Worm (Caenorhabditis elegans) whole organism, L4 larva: Measurements from ENCODE around the gene hlh-12.

Experiments
- D1046.2 ChIP-seq: fragments of 200-800 bp; sonication (Bioruptor generic); IDR thresholded peaks from 2 replicates; pipeline ENCODE4 v1.3.6; 2022; ENCODE audit warnings: missing genetic modification characterization, missing compliant biosample characterization
- F10B5.3 ChIP-seq: sonication (generic microtip); optimal IDR thresholded peaks from 2 replicates; lab custom pipeline; 2016; ENCODE audit warnings: mild to moderate bottlenecking, missing genetic modification characterization, missing compliant biosample characterization
- F26F4.8 ChIP-seq: fragments of 200-800 bp; sonication (Bioruptor generic); conservative IDR thresholded peaks from 2 replicates; pipeline ENCODE4 v1.3.6; 2022; ENCODE audit warnings: missing genetic modification characterization, missing compliant biosample characterization
- F37D6.2 ChIP-seq: sonication (generic microtip); optimal IDR thresholded peaks from 2 replicates; lab custom pipeline; 2016; ENCODE audit warnings: mild to moderate bottlenecking, missing genetic modification characterization, missing compliant biosample characterization
- F44E2.7 ChIP-seq: fragments of 200-800 bp; sonication (Bioruptor generic); IDR thresholded peaks from 2 replicates; pipeline ENCODE4 v2.1.2; 2022; ENCODE audit warnings: missing genetic modification characterization, missing compliant biosample characterization
- T20F7.1 ChIP-seq: fragments of 200-800 bp; sonication (Bioruptor generic); optimal IDR thresholded peaks from 2 replicates; lab custom pipeline; 2018; ENCODE audit warnings: mild to moderate bottlenecking, missing genetic modification characterization, missing compliant biosample characterization
- T26A8.4 ChIP-seq: fragments of 200-800 bp; sonication (Bioruptor generic); IDR thresholded peaks from 2 replicates; pipeline ENCODE4 v1.3.6; 2022; ENCODE audit warnings: missing genetic modification characterization, missing compliant biosample characterization
- Y105C5A.15 ChIP-seq: fragments of 200-800 bp; sonication (Bioruptor generic); IDR thresholded peaks from 2 replicates; pipeline ENCODE4 v1.3.6; 2022; ENCODE audit warnings: missing genetic modification characterization, missing compliant biosample characterization
- Y5F2A.4 ChIP-seq: fragments of 200-800 bp; sonication (Bioruptor generic); optimal IDR thresholded peaks from 2 replicates; lab custom pipeline; 2018; ENCODE audit warnings: mild to moderate bottlenecking, missing genetic modification characterization, missing compliant biosample characterization
- ZK337.2 ChIP-seq: fragments of 200-800 bp; sonication (Bioruptor generic); IDR thresholded peaks from 2 replicates; pipeline ENCODE4 v1.3.6; 2022; ENCODE audit warnings: missing genetic modification reagents, missing genetic modification characterization, missing compliant biosample characterization
- aha-1 ChIP-seq: fragments of 150-350 bp; peaks from one replicate; lab custom pipeline; 2014; ENCODE audit warnings: missing biosample characterization, missing genetic modification characterization
- aly-2 ChIP-seq: sonication (generic microtip); optimal IDR thresholded peaks from 2 replicates; lab custom pipeline; 2018; ENCODE audit warnings: missing biosample characterization, missing genetic modification characterization
- arid-1 ChIP-seq: fragments of 200-800 bp; sonication (Bioruptor generic); conservative IDR thresholded peaks from 2 replicates; pipeline ENCODE4 v1.3.6; 2022; ENCODE audit warnings: missing genetic modification reagents, missing genetic modification characterization, missing compliant biosample characterization
- ceh-28 ChIP-seq: fragments of 150-350 bp; optimal IDR thresholded peaks from 2 replicates; lab custom pipeline; 2014; ENCODE audit warnings: missing biosample characterization, missing genetic modification reagents, missing genetic modification characterization
- cey-2 ChIP-seq: sonication (generic microtip); optimal IDR thresholded peaks from 3 replicates; lab custom pipeline; 2017; ENCODE audit warnings: missing genetic modification characterization, mild to moderate bottlenecking, missing compliant biosample characterization, antibody characterized with exemption, borderline replicate concordance; ENCODE audit not compliant: insufficient read depth
- ctbp-1 ChIP-seq: fragments of 200-800 bp; sonication (Bioruptor generic); IDR thresholded peaks from 2 replicates; pipeline ENCODE4 v1.3.6; 2022; ENCODE audit warnings: missing genetic modification reagents, missing genetic modification characterization, missing compliant biosample characterization
- daf-12 ChIP-seq: fragments of 150-350 bp; optimal IDR thresholded peaks from 2 replicates; lab custom pipeline; 2014; ENCODE audit warnings: missing biosample characterization, missing genetic modification reagents, missing genetic modification characterization
- daf-16 ChIP-seq, 3 experiments: sonication (generic microtip); optimal IDR thresholded peaks; 2 replicates each; lab custom pipeline; 2016 to 2017; ENCODE audit warnings: missing genetic modification characterization in 3 of 3, missing genetic modification reagents in 3 of 3, mild to moderate bottlenecking in 2 of 3, missing compliant biosample characterization in 2 of 3, missing biosample characterization in 1 of 3, moderate library complexity in 1 of 3
- daf-19 ChIP-seq: fragments of 200-800 bp; sonication (Bioruptor generic); conservative IDR thresholded peaks from 2 replicates; pipeline ENCODE4 v1.3.6; 2022; ENCODE audit warnings: missing genetic modification characterization, missing compliant biosample characterization
- daf-8 ChIP-seq: fragments of 200-800 bp; sonication (Bioruptor generic); IDR thresholded peaks from 2 replicates; pipeline ENCODE4 v1.3.6; 2022; ENCODE audit warnings: missing genetic modification characterization, missing compliant biosample characterization
- dmd-6 ChIP-seq: fragments of 200-800 bp; sonication (Bioruptor generic); IDR thresholded peaks from 2 replicates; pipeline ENCODE4 v1.3.6; 2022; ENCODE audit warnings: missing genetic modification reagents, missing genetic modification characterization, missing compliant biosample characterization
- dmd-8 ChIP-seq: fragments of 200-800 bp; sonication (Bioruptor generic); IDR thresholded peaks from 2 replicates; pipeline ENCODE4 v1.3.6; 2022; ENCODE audit warnings: missing genetic modification characterization, missing compliant biosample characterization
- egl-43 ChIP-seq: fragments of 200-800 bp; sonication (Bioruptor generic); IDR thresholded peaks from 2 replicates; pipeline ENCODE4 v1.3.6; 2022; ENCODE audit warnings: missing genetic modification reagents, missing genetic modification characterization, missing compliant biosample characterization
- fkh-10 ChIP-seq: fragments of 150-350 bp; optimal IDR thresholded peaks from 2 replicates; lab custom pipeline; 2014; ENCODE audit warnings: missing biosample characterization, missing genetic modification reagents, missing genetic modification characterization
- gei-8 ChIP-seq: fragments of 200-800 bp; sonication (Bioruptor generic); optimal IDR thresholded peaks from 2 replicates; lab custom pipeline; 2018; ENCODE audit warnings: mild to moderate bottlenecking, missing genetic modification characterization, missing compliant biosample characterization
- hmg-1.1 ChIP-seq: fragments of 200-800 bp; sonication (Bioruptor generic); IDR thresholded peaks from 2 replicates; pipeline ENCODE4 v1.3.6; 2022; ENCODE audit warnings: missing genetic modification reagents, missing genetic modification characterization, missing compliant biosample characterization
- lin-1 ChIP-seq: fragments of 200-800 bp; sonication (Bioruptor generic); IDR thresholded peaks from 2 replicates; pipeline ENCODE4 v1.3.6; 2022; ENCODE audit warnings: missing genetic modification reagents, missing genetic modification characterization, missing compliant biosample characterization
- lin-13 ChIP-seq: fragments of 150-350 bp; optimal IDR thresholded peaks from 2 replicates; lab custom pipeline; 2014; ENCODE audit warnings: missing biosample characterization, missing genetic modification reagents, missing genetic modification characterization
- lin-38 ChIP-seq: fragments of 200-800 bp; sonication (Bioruptor generic); IDR thresholded peaks from 2 replicates; pipeline ENCODE4 v1.3.6; 2022; ENCODE audit warnings: missing genetic modification reagents, missing genetic modification characterization, missing compliant biosample characterization
- lin-39 ChIP-seq: fragments of 150-350 bp; optimal IDR thresholded peaks from 2 replicates; lab custom pipeline; 2014; ENCODE audit warnings: missing biosample characterization, missing genetic modification reagents, missing genetic modification characterization
- lir-3 ChIP-seq: sonication (generic microtip); optimal IDR thresholded peaks from 2 replicates; lab custom pipeline; 2016; ENCODE audit warnings: mild to moderate bottlenecking, missing genetic modification characterization, missing compliant biosample characterization
- lsy-2 ChIP-seq, 2 experiments: fragments of 150-350 bp in 1 of 2; sonication (generic microtip) in 1 of 2; optimal IDR thresholded peaks; 2 replicates each; lab custom pipeline; 2014 to 2017; ENCODE audit warnings: missing biosample characterization in 2 of 2, missing genetic modification characterization in 2 of 2
- madf-9 ChIP-seq: fragments of 200-800 bp; sonication (Bioruptor generic); conservative IDR thresholded peaks from 2 replicates; pipeline ENCODE4 v1.3.6; 2022; ENCODE audit warnings: missing genetic modification reagents, missing genetic modification characterization, missing compliant biosample characterization
- mdl-1 ChIP-seq, 2 experiments: fragments of 150-350 bp in 1 of 2; sonication (generic microtip) in 1 of 2; optimal IDR thresholded peaks; 2 replicates each; lab custom pipeline; 2014 to 2017; ENCODE audit warnings: missing biosample characterization in 2 of 2, missing genetic modification characterization in 2 of 2
- mxl-2 ChIP-seq: fragments of 200-800 bp; sonication (Bioruptor generic); conservative IDR thresholded peaks from 2 replicates; pipeline ENCODE4 v1.3.6; 2022; ENCODE audit warnings: missing genetic modification reagents, missing genetic modification characterization, missing compliant biosample characterization
- nhr-10 ChIP-seq: fragments of 150-350 bp; optimal IDR thresholded peaks from 2 replicates; lab custom pipeline; 2014; ENCODE audit warnings: missing biosample characterization, missing genetic modification characterization
- nhr-237 ChIP-seq: sonication (generic microtip); optimal IDR thresholded peaks from 2 replicates; lab custom pipeline; 2017; ENCODE audit warnings: missing biosample characterization, missing genetic modification characterization
- nhr-28 ChIP-seq: fragments of 150-350 bp; optimal IDR thresholded peaks from 2 replicates; lab custom pipeline; 2014; ENCODE audit warnings: missing biosample characterization, missing genetic modification characterization
- nhr-41 ChIP-seq: fragments of 200-800 bp; sonication (Bioruptor generic); IDR thresholded peaks from 2 replicates; pipeline ENCODE4 v1.3.6; 2022; ENCODE audit warnings: missing genetic modification reagents, missing genetic modification characterization, missing compliant biosample characterization
- nhr-42 ChIP-seq: fragments of 200-800 bp; sonication (Bioruptor generic); IDR thresholded peaks from 2 replicates; pipeline ENCODE4 v1.3.6; 2022; ENCODE audit warnings: missing genetic modification characterization, missing compliant biosample characterization
- nhr-77 ChIP-seq: fragments of 150-350 bp; optimal IDR thresholded peaks from 2 replicates; lab custom pipeline; 2014; ENCODE audit warnings: missing biosample characterization, missing genetic modification characterization
- php-3 ChIP-seq: fragments of 200-800 bp; sonication (Bioruptor generic); IDR thresholded peaks from 2 replicates; pipeline ENCODE4 v1.3.6; 2022; ENCODE audit warnings: missing genetic modification reagents, missing genetic modification characterization, missing compliant biosample characterization
- set-16 ChIP-seq: fragments of 200-800 bp; sonication (Bioruptor generic); IDR thresholded peaks from 2 replicates; pipeline ENCODE4 v1.3.6; 2022; ENCODE audit warnings: missing genetic modification reagents, missing genetic modification characterization, missing compliant biosample characterization
- snpc-4 ChIP-seq: fragments of 150-350 bp; optimal IDR thresholded peaks from 2 replicates; lab custom pipeline; 2014; ENCODE audit warnings: missing biosample characterization, missing genetic modification characterization
- spr-1 ChIP-seq: sonication (generic microtip); optimal IDR thresholded peaks from 2 replicates; lab custom pipeline; 2016; ENCODE audit warnings: mild to moderate bottlenecking, missing genetic modification characterization, missing compliant biosample characterization
- spr-3 ChIP-seq: fragments of 200-800 bp; sonication (Bioruptor generic); optimal IDR thresholded peaks from 2 replicates; lab custom pipeline; 2018; ENCODE audit warnings: mild to moderate bottlenecking, missing genetic modification characterization, missing compliant biosample characterization
- tag-97 ChIP-seq: fragments of 200-800 bp; sonication (Bioruptor generic); IDR thresholded peaks from 2 replicates; pipeline ENCODE4 v1.3.6; 2022; ENCODE audit warnings: missing genetic modification characterization, missing compliant biosample characterization
- unc-130 ChIP-seq: sonication (generic microtip); optimal IDR thresholded peaks from 2 replicates; lab custom pipeline; 2016; ENCODE audit warnings: missing genetic modification reagents, missing genetic modification characterization, missing compliant biosample characterization
- unc-62 ChIP-seq, 3 experiments: fragments of 150-350 bp in 1 of 3; sonication (generic microtip); optimal IDR thresholded peaks in 2 of 3; peaks in 1 of 3; 1 replicate in 1 of 3; 2 replicates in 2 of 3; lab custom pipeline; 2014 to 2017; ENCODE audit warnings: missing biosample characterization in 3 of 3, missing genetic modification characterization in 3 of 3, missing genetic modification reagents in 3 of 3, missing genotype in 1 of 3
- vab-7 ChIP-seq: fragments of 200-800 bp; sonication (Bioruptor generic); IDR thresholded peaks from 2 replicates; pipeline ENCODE4 v1.3.6; 2022; ENCODE audit warnings: missing genetic modification reagents, missing genetic modification characterization, missing compliant biosample characterization
- zfp-2 ChIP-seq: sonication (generic microtip); optimal IDR thresholded peaks from 2 replicates; lab custom pipeline; 2016; ENCODE audit warnings: mild to moderate bottlenecking, missing genetic modification characterization, missing compliant biosample characterization
- zip-11 ChIP-seq: fragments of 200-800 bp; sonication (Bioruptor generic); IDR thresholded peaks from 2 replicates; pipeline ENCODE4 v1.3.6; 2022; ENCODE audit warnings: missing genetic modification characterization, missing compliant biosample characterization

hlh-12 gene

DNA sequence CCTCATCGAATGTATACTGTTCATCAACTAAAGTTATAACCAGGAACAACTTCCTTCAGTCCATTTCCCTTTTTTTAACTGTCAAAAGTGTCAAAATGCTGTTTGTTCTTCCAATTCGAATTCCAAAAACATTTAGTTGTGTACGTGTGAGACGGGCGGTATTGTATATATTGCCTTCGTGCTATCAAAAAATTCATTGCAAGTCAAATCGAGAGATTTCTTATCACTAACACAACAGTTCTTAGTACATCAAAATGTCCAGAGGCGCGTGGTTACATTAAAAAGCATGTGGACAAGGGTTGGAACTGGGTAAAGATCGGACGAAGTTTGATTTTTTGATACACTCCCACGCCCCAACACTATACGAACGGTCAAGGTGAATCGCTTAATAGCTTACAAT is 49.1 kb upstream of the hlh-12 start (continued):
- TF ChIP-seq zip-11 (no peak), ctbp-1 (GFP tag; lab: Robert Waterston, UW) (no peak), nhr-28 (peak; percentile 79), D1046.2 (GFP tag; lab: Robert Waterston, UW) (no peak), unc-62 (GFP tag; optimal IDR thresholded peaks at IDR 0.05 in 1 of 2; lab: Kevin White, UChicago) (no peak), unc-62 (tag; optimal IDR thresholded peaks at IDR 0.05; lab: Kevin White, UChicago) (no peak), Y105C5A.15 (GFP tag; lab: Robert Waterston, UW) (no peak), daf-16 (GFP tag; optimal IDR thresholded peaks at IDR 0.05; lab: Kevin White, UChicago) (peak in 1 of 2 experiments; percentile 11), daf-16 (tag; optimal IDR thresholded peaks at IDR 0.05; lab: Kevin White, UChicago) (peak; percentile 97), lsy-2 (tag; optimal IDR thresholded peaks at IDR 0.05; lab: Kevin White, UChicago) (peak in 1 of 2 experiments; percentile 49), php-3 (GFP tag; lab: Robert Waterston, UW) (peak; percentile 83), nhr-41 (GFP tag; lab: Robert Waterston, UW) (no peak), nhr-10 (tag; lab: Kevin White, UChicago) (no peak), egl-43 (GFP tag; lab: Robert Waterston, UW) (no peak), daf-8 (GFP tag; lab: Robert Waterston, UW) (no peak), nhr-77 (tag; lab: Kevin White, UChicago) (peak; percentile 27), F44E2.7 (GFP tag; lab: Robert Waterston, UW) (no peak), hmg-1.1 (GFP tag; lab: Robert Waterston, UW) (no peak), lir-3 (tag; lab: Kevin White, UChicago) (no peak), gei-8 (no peak), dmd-8 (GFP tag; lab: Robert Waterston, UW) (no peak), lin-39 (tag; lab: Kevin White, UChicago) (no peak), set-16 (GFP tag; lab: Robert Waterston, UW) (no peak), zfp-2 (tag; lab: Kevin White, UChicago) (no peak), ceh-28 (tag; lab: Kevin White, UChicago) (no peak), spr-3 (GFP tag; lab: Kevin White, UChicago) (no peak), spr-1 (tag; lab: Kevin White, UChicago) (no peak), Y5F2A.4 (GFP tag; lab: Kevin White, UChicago) (no peak), tag-97 (GFP tag; lab: Robert Waterston, UW) (no peak), T20F7.1 (GFP tag; lab: Kevin White, UChicago) (no peak), snpc-4 (tag; lab: Kevin White, UChicago) (no peak), unc-130 (GFP tag; lab: Kevin White, UChicago) (no peak), madf-9 (GFP tag; lab: Robert Waterston, UW) (no peak), T26A8.4 (GFP tag; lab: Robert Waterston, UW) (no peak), nhr-237 (tag; lab: Kevin White, UChicago) (no peak), arid-1 (GFP tag; lab: Robert Waterston, UW) (no peak), aha-1 (peak; percentile 92), F10B5.3 (tag; lab: Kevin White, UChicago) (no peak), mdl-1 (tag; optimal IDR thresholded peaks at IDR 0.05; lab: Kevin White, UChicago) (peak; percentile 5 to 85), lin-38 (GFP tag; lab: Robert Waterston, UW) (no peak), aly-2 (tag; lab: Kevin White, UChicago) (no peak), lin-1 (no peak), ZK337.2 (no peak), daf-19 (no peak), nhr-42 (GFP tag; lab: Robert Waterston, UW) (no peak), F37D6.2 (no peak), daf-12 (tag; lab: Kevin White, UChicago) (no peak), dmd-6 (GFP tag; lab: Robert Waterston, UW) (peak; percentile 96), fkh-10 (GFP tag; lab: Kevin White, UChicago) (no peak), vab-7 (GFP tag; lab: Robert Waterston, UW) (no peak), F26F4.8 (GFP tag; lab: Robert Waterston, UW) (no peak), mxl-2 (GFP tag; lab: Robert Waterston, UW) (no peak), cey-2 (tag; lab: Kevin White, UChicago) (peak; percentile 81), lin-13 (GFP tag; lab: Kevin White, UChicago) (no peak)
